Worm (Caenorhabditis elegans) whole organism, mixed stage, embryonic: ENCODE data around the gene F13D12.10.

ENCODE experiments used
- drap-1 ChIP-seq: fragments of 200-800 bp; sonication (Bioruptor generic); optimal IDR thresholded peaks from 3 replicates; lab custom pipeline; 2018; ENCODE audit warnings: mild to moderate bottlenecking, missing genetic modification characterization, missing compliant biosample characterization
- nhr-76 ChIP-seq: sonication (generic microtip); optimal IDR thresholded peaks from 2 replicates; lab custom pipeline; 2017; ENCODE audit warnings: missing biosample characterization, missing genetic modification characterization
- snpc-4 ChIP-seq: fragments of 150-350 bp; optimal IDR thresholded peaks from 2 replicates; lab custom pipeline; 2014; ENCODE audit warnings: missing biosample characterization, missing genetic modification characterization
- unc-62 ChIP-seq: fragments of 150-350 bp; optimal IDR thresholded peaks from 2 replicates; lab custom pipeline; 2014; ENCODE audit warnings: missing biosample characterization, missing genetic modification reagents, missing genetic modification characterization
- zip-8 ChIP-seq: fragments of 150-350 bp; optimal IDR thresholded peaks from 2 replicates; lab custom pipeline; 2014; ENCODE audit warnings: missing biosample characterization, missing genetic modification characterization
- ztf-11 ChIP-seq: fragments of 150-350 bp; optimal IDR thresholded peaks from 2 replicates; lab custom pipeline; 2014; ENCODE audit warnings: missing biosample characterization, missing genetic modification characterization

DNA sequence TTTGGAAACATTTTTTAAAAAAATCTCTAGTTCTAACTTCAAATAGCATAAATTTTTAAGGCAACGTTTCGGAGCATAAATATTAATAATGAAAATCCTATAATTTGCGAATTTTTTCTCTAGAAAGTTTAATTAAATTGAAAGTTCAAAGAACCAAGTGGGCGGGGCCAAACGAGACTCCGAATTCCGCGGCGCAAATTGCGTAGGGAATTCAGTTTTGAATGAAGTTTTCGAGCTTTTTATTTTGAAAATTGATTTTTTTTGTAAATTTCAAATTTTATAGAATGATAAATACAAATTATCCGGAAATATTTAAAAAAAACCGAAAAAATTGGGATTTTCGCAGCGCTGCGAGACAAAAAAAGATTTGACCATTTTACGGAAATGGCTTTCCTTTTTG lies 7.2 kb downstream of the F13D12.10 start:
- no peak for TF ChIP-seq snpc-4 (tag; lab: Kevin White, UChicago)
- no peak for TF ChIP-seq ztf-11 (tag; lab: Kevin White, UChicago)
- TF ChIP-seq unc-62 (GFP tag; lab: Kevin White, UChicago): no peak
- no peak for TF ChIP-seq drap-1 (GFP tag; lab: Kevin White, UChicago)
- TF ChIP-seq zip-8 (tag; lab: Kevin White, UChicago): no peak
- no peak for TF ChIP-seq nhr-76
